Fruit fly (Drosophila melanogaster) whole organism, embryonic: ENCODE data around the gene vas.

Source experiments
- CG10431 ChIP-seq: fragments of 200-800 bp; sonication (Bioruptor generic); optimal IDR thresholded peaks from 3 replicates; lab custom pipeline; 2018; ENCODE audit warnings: missing biosample characterization, mild to moderate bottlenecking, missing genetic modification characterization
- CG11696 ChIP-seq: fragments of 200-800 bp; sonication (Bioruptor generic); IDR thresholded peaks from 2 replicates; pipeline ENCODE4 v1.3.6; 2022; ENCODE audit warnings: missing biosample characterization, missing genetic modification characterization
- CG12104 ChIP-seq: fragments of 200-800 bp; sonication (Bioruptor generic); optimal IDR thresholded peaks from 3 replicates; lab custom pipeline; 2016; ENCODE audit warnings: missing biosample characterization, missing genetic modification characterization
- CG12155 ChIP-seq: fragments of 200-800 bp; sonication (Bioruptor generic); optimal IDR thresholded peaks from 3 replicates; lab custom pipeline; 2016; ENCODE audit warnings: missing biosample characterization, missing genetic modification characterization
- CG12236 ChIP-seq: fragments of 200-800 bp; sonication (Bioruptor generic); optimal IDR thresholded peaks from 2 replicates; lab custom pipeline; 2016; ENCODE audit warnings: missing biosample characterization, missing genetic modification characterization
- CG12769 ChIP-seq: fragments of 200-800 bp; sonication (Bioruptor generic); optimal IDR thresholded peaks from 2 replicates; lab custom pipeline; 2019; ENCODE audit warnings: missing biosample characterization, mild to moderate bottlenecking, missing genetic modification characterization, moderate library complexity
- CG12942 ChIP-seq: fragments of 200-800 bp; sonication (Bioruptor generic); optimal IDR thresholded peaks from 3 replicates; lab custom pipeline; 2016; ENCODE audit warnings: missing biosample characterization, missing genetic modification characterization
- CG13424 ChIP-seq: fragments of 200-800 bp; sonication (Bioruptor generic); optimal IDR thresholded peaks from 2 replicates; lab custom pipeline; 2019; ENCODE audit warnings: missing biosample characterization, mild to moderate bottlenecking, missing genetic modification characterization, moderate library complexity
- CG16815 ChIP-seq: fragments of 200-800 bp; sonication (Bioruptor generic); optimal IDR thresholded peaks from 3 replicates; lab custom pipeline; 2017; ENCODE audit warnings: missing biosample characterization, mild to moderate bottlenecking, missing genetic modification characterization
- CG17359 ChIP-seq: fragments of 200-800 bp; sonication (Bioruptor generic); optimal IDR thresholded peaks from 3 replicates; lab custom pipeline; 2018; ENCODE audit warnings: missing biosample characterization, mild to moderate bottlenecking, missing genetic modification characterization, moderate library complexity
- CG2120 ChIP-seq: fragments of 200-800 bp; sonication (Bioruptor generic); optimal IDR thresholded peaks from 3 replicates; lab custom pipeline; 2016; ENCODE audit warnings: missing biosample characterization, missing genetic modification characterization
- CG3065 ChIP-seq: fragments of 200-800 bp; sonication (Bioruptor generic); optimal IDR thresholded peaks from 2 replicates; lab custom pipeline; 2016; ENCODE audit warnings: missing biosample characterization, missing genetic modification characterization
- CG31388 ChIP-seq: fragments of 200-800 bp; sonication (Bioruptor generic); optimal IDR thresholded peaks from 2 replicates; lab custom pipeline; 2016; ENCODE audit warnings: missing biosample characterization, missing genetic modification characterization
- CG3163 ChIP-seq: fragments of 200-800 bp; sonication (Bioruptor generic); optimal IDR thresholded peaks from 3 replicates; lab custom pipeline; 2016; ENCODE audit warnings: missing biosample characterization, missing genetic modification characterization
- CG4328 ChIP-seq: fragments of 200-800 bp; sonication (Bioruptor generic); optimal IDR thresholded peaks from 3 replicates; lab custom pipeline; 2017; ENCODE audit warnings: missing biosample characterization, missing genetic modification reagents, missing genetic modification characterization
- CG43689 ChIP-seq: fragments of 200-800 bp; sonication (Bioruptor generic); IDR thresholded peaks from 2 replicates; pipeline ENCODE4 v1.3.6; 2022; ENCODE audit warnings: missing biosample characterization, missing genetic modification characterization
- CG4404 ChIP-seq: fragments of 200-800 bp; sonication (Bioruptor generic); IDR thresholded peaks from 2 replicates; pipeline ENCODE4 v1.3.6; 2022; ENCODE audit warnings: missing biosample characterization, missing genetic modification characterization
- CG4820 ChIP-seq: fragments of 200-800 bp; sonication (Bioruptor generic); optimal IDR thresholded peaks from 3 replicates; lab custom pipeline; 2016; ENCODE audit warnings: missing biosample characterization, missing genetic modification characterization
- CG5953 ChIP-seq: fragments of 200-800 bp; sonication (Bioruptor generic); IDR thresholded peaks from 2 replicates; pipeline ENCODE4 v1.3.6; 2022; ENCODE audit warnings: missing biosample characterization, missing genetic modification characterization
- CG6254 ChIP-seq: fragments of 200-800 bp; sonication (Bioruptor generic); optimal IDR thresholded peaks from 3 replicates; lab custom pipeline; 2017; ENCODE audit warnings: mild to moderate bottlenecking, missing biosample characterization, missing genetic modification reagents, missing genetic modification characterization
- CG7786 ChIP-seq: fragments of 200-800 bp; sonication (Bioruptor generic); optimal IDR thresholded peaks from 2 replicates; lab custom pipeline; 2016; ENCODE audit warnings: missing biosample characterization, missing genetic modification characterization
- CG9727 ChIP-seq: fragments of 200-800 bp; sonication (Bioruptor generic); optimal IDR thresholded peaks from 3 replicates; lab custom pipeline; 2017; ENCODE audit warnings: missing biosample characterization, mild to moderate bottlenecking, missing genetic modification characterization
- Dip2 ChIP-seq: fragments of 200-800 bp; sonication (Bioruptor generic); IDR thresholded peaks from 2 replicates; pipeline ENCODE4 v1.3.6; 2022; ENCODE audit warnings: missing biosample characterization, missing genetic modification characterization
- Fer1 ChIP-seq: fragments of 200-800 bp; sonication (Bioruptor generic); optimal IDR thresholded peaks from 2 replicates; lab custom pipeline; 2017; ENCODE audit warnings: missing biosample characterization, mild to moderate bottlenecking, missing genetic modification characterization
- Fer2 ChIP-seq: fragments of 200-800 bp; sonication (Bioruptor generic); optimal IDR thresholded peaks from 2 replicates; lab custom pipeline; 2018; ENCODE audit warnings: missing biosample characterization, mild to moderate bottlenecking, missing genetic modification characterization, moderate library complexity
- Gsc ChIP-seq: fragments of 200-800 bp; sonication (Bioruptor generic); IDR thresholded peaks from 2 replicates; pipeline ENCODE4 v1.3.6; 2022; ENCODE audit warnings: missing biosample characterization, missing genetic modification characterization
- H15 ChIP-seq: fragments of 200-800 bp; sonication (Bioruptor generic); IDR thresholded peaks from 3 replicates; pipeline ENCODE4 v1.3.6; 2022; ENCODE audit warnings: missing biosample characterization, missing genetic modification characterization
- Hmx ChIP-seq: fragments of 200-800 bp; sonication (Bioruptor generic); optimal IDR thresholded peaks from 2 replicates; lab custom pipeline; 2016; ENCODE audit warnings: missing biosample characterization, missing genetic modification characterization
- Hr78 ChIP-seq, 2 experiments: fragments of 200-800 bp in 1 of 2; fragments of >200 bp in 1 of 2; sonication (Bioruptor generic) in 1 of 2; optimal IDR thresholded peaks; 2 replicates each; lab custom pipeline; 2017 to 2019; ENCODE audit warnings: missing biosample characterization in 2 of 2, missing genetic modification characterization in 2 of 2, mild to moderate bottlenecking in 1 of 2, moderate library complexity in 1 of 2
- Hsf ChIP-seq: fragments of 200-800 bp; sonication (Bioruptor generic); optimal IDR thresholded peaks from 3 replicates; lab custom pipeline; 2016; ENCODE audit warnings: missing biosample characterization, missing genetic modification characterization
- Kr ChIP-seq: fragments of 200-800 bp; sonication (Bioruptor generic); optimal IDR thresholded peaks from 2 replicates; lab custom pipeline; 2017; ENCODE audit warnings: missing biosample characterization, mild to moderate bottlenecking, missing genetic modification characterization
- Lhr ChIP-seq: fragments of 200-800 bp; sonication (Bioruptor generic); optimal IDR thresholded peaks from 3 replicates; lab custom pipeline; 2017; ENCODE audit warnings: mild to moderate bottlenecking, missing biosample characterization, missing genetic modification reagents, missing genetic modification characterization
- Mad ChIP-seq: fragments of 200-800 bp; sonication (Bioruptor generic); optimal IDR thresholded peaks from 2 replicates; lab custom pipeline; 2016; ENCODE audit warnings: missing biosample characterization, missing genetic modification characterization
- Nf-YB ChIP-seq: fragments of 200-800 bp; sonication (Bioruptor generic); optimal IDR thresholded peaks from 3 replicates; lab custom pipeline; 2019; ENCODE audit warnings: missing biosample characterization, mild to moderate bottlenecking, missing genetic modification characterization, moderate library complexity
- TFAM ChIP-seq: fragments of 200-800 bp; sonication (Bioruptor generic); optimal IDR thresholded peaks from 2 replicates; lab custom pipeline; 2017; ENCODE audit warnings: missing biosample characterization, missing genetic modification characterization, inconsistent platforms
- Xbp1 ChIP-seq: fragments of 200-800 bp; sonication (Bioruptor generic); optimal IDR thresholded peaks from 3 replicates; lab custom pipeline; 2016; ENCODE audit warnings: missing biosample characterization, mild to moderate bottlenecking, missing genetic modification characterization
- ara ChIP-seq: fragments of 200-800 bp; sonication (Bioruptor generic); IDR thresholded peaks from 2 replicates; pipeline ENCODE4 v1.3.6; 2022; ENCODE audit warnings: missing biosample characterization, missing genetic modification characterization
- bab2 ChIP-seq: fragments of 200-800 bp; sonication (Bioruptor generic); optimal IDR thresholded peaks from 2 replicates; lab custom pipeline; 2016; ENCODE audit warnings: missing biosample characterization, missing genetic modification characterization
- chm ChIP-seq: fragments of 200-800 bp; sonication (Bioruptor generic); IDR thresholded peaks from 2 replicates; pipeline ENCODE4 v1.3.6; 2022; ENCODE audit warnings: missing biosample characterization, missing genetic modification characterization
- dati ChIP-seq: fragments of 200-800 bp; sonication (Bioruptor generic); IDR thresholded peaks from 2 replicates; pipeline ENCODE4 v1.3.6; 2022; ENCODE audit warnings: missing biosample characterization, missing genetic modification characterization
- dmrt11E ChIP-seq: fragments of 200-800 bp; sonication (Bioruptor generic); optimal IDR thresholded peaks from 3 replicates; lab custom pipeline; 2018; ENCODE audit warnings: missing biosample characterization, mild to moderate bottlenecking, missing genetic modification characterization, moderate library complexity
- fd3F ChIP-seq: fragments of 200-800 bp; sonication (Bioruptor generic); optimal IDR thresholded peaks from 2 replicates; lab custom pipeline; 2018; ENCODE audit warnings: missing biosample characterization, mild to moderate bottlenecking, missing genetic modification characterization, moderate library complexity
- hbn ChIP-seq: fragments of 200-800 bp; sonication (Bioruptor generic); IDR thresholded peaks from 2 replicates; pipeline ENCODE4 v1.3.6; 2022; ENCODE audit warnings: missing biosample characterization, missing genetic modification characterization; ENCODE audit not compliant: partially characterized antibody
- jumu ChIP-seq: fragments of 200-800 bp; sonication (Bioruptor generic); optimal IDR thresholded peaks from 3 replicates; lab custom pipeline; 2016; ENCODE audit warnings: missing biosample characterization, missing genetic modification characterization
- odd ChIP-seq: fragments of 200-800 bp; sonication (Bioruptor generic); optimal IDR thresholded peaks from 2 replicates; lab custom pipeline; 2017; ENCODE audit warnings: missing biosample characterization, mild to moderate bottlenecking, missing genetic modification characterization
- pho ChIP-seq: fragments of 200-800 bp; sonication (Bioruptor generic); optimal IDR thresholded peaks from 2 replicates; lab custom pipeline; 2016; ENCODE audit warnings: missing biosample characterization, missing genetic modification characterization
- ranshi ChIP-seq: fragments of 200-800 bp; sonication (Bioruptor generic); IDR thresholded peaks from 2 replicates; pipeline ENCODE4 v1.3.6; 2022; ENCODE audit warnings: missing biosample characterization, missing genetic modification characterization
- row ChIP-seq: fragments of 200-800 bp; sonication (Bioruptor generic); IDR thresholded peaks from 3 replicates; pipeline ENCODE4 v1.3.6; 2022; ENCODE audit warnings: missing biosample characterization, missing genetic modification characterization
- sd ChIP-seq: fragments of 200-800 bp; sonication (Bioruptor generic); optimal IDR thresholded peaks from 3 replicates; lab custom pipeline; 2018; ENCODE audit warnings: missing biosample characterization, mild to moderate bottlenecking, missing genetic modification characterization, moderate library complexity
- sob ChIP-seq: fragments of 200-800 bp; sonication (Bioruptor generic); IDR thresholded peaks from 2 replicates; pipeline ENCODE4 v1.3.6; 2022; ENCODE audit warnings: missing biosample characterization, missing genetic modification characterization
- sug ChIP-seq: fragments of 200-800 bp; optimal IDR thresholded peaks from 2 replicates; lab custom pipeline; 2019; ENCODE audit warnings: missing biosample characterization, mild to moderate bottlenecking, missing genetic modification characterization, moderate library complexity
- trem ChIP-seq: fragments of 200-800 bp; optimal IDR thresholded peaks from 3 replicates; lab custom pipeline; 2019; ENCODE audit warnings: missing biosample characterization, mild to moderate bottlenecking, missing genetic modification characterization, moderate library complexity
- yki ChIP-seq: fragments of >200 bp; optimal IDR thresholded peaks from 3 replicates; lab custom pipeline; 2018

The vas gene

dm6 chr2L:15067832-15068231, 6.4 kb downstream of the vas start (continued):
- TF ChIP-seq CG5953 (GFP tag; lab: Robert Waterston, UW), result no peak
- TF ChIP-seq Mad (GFP tag; lab: Kevin White, UChicago), result no peak
- TF ChIP-seq fd3F (GFP tag; lab: Kevin White, UChicago), result no peak
- peak; percentile 60 for TF ChIP-seq jumu
- no peak for TF ChIP-seq CG12942 (GFP tag; lab: Kevin White, UChicago)
- no peak for TF ChIP-seq CG31388 (GFP tag; lab: Kevin White, UChicago)
- TF ChIP-seq Gsc (GFP tag; lab: Robert Waterston, UW), result no peak
- TF ChIP-seq Hr78 (GFP tag; optimal IDR thresholded peaks at IDR 0.05; lab: Kevin White, UChicago), result no peak
- no peak for TF ChIP-seq H15 (GFP tag; lab: Robert Waterston, UW)
- no peak for TF ChIP-seq CG12236 (GFP tag; lab: Kevin White, UChicago)
- no peak for TF ChIP-seq CG43689 (GFP tag; lab: Robert Waterston, UW)
- TF ChIP-seq sug (tag; lab: Kevin White, UChicago), result peak; percentile 90
- no peak for TF ChIP-seq Dip2 (GFP tag; lab: Robert Waterston, UW)
- peak; percentile 27 for TF ChIP-seq Hsf
- peak; percentile 78 for TF ChIP-seq Lhr (GFP tag; lab: Kevin White, UChicago)
- TF ChIP-seq CG4820 (GFP tag; lab: Kevin White, UChicago), result peak; percentile 25
- peak; percentile 75 for TF ChIP-seq row
- TF ChIP-seq CG13424 (tag; lab: Kevin White, UChicago), result peak; percentile 32
- no peak for TF ChIP-seq CG12104 (GFP tag; lab: Kevin White, UChicago)
- TF ChIP-seq CG10431 (GFP tag; lab: Kevin White, UChicago), result peak; percentile 14
- TF ChIP-seq yki (lab: Kevin White, UChicago), result peak; percentile 79
- no peak for TF ChIP-seq bab2
- TF ChIP-seq CG6254 (GFP tag; lab: Kevin White, UChicago), result peak; percentile 29
- TF ChIP-seq CG7786 (GFP tag; lab: Kevin White, UChicago), result no peak
- no peak for TF ChIP-seq ara
- TF ChIP-seq CG4328 (GFP tag; lab: Kevin White, UChicago), result peak; percentile 59
- TF ChIP-seq CG3163 (GFP tag; lab: Kevin White, UChicago), result peak; percentile 9
- no peak for TF ChIP-seq Kr (GFP tag; lab: Kevin White, UChicago)
- TF ChIP-seq sob (GFP tag; lab: Robert Waterston, UW), result peak; percentile 61
- TF ChIP-seq trem (tag; lab: Kevin White, UChicago), result peak; percentile 77
- no peak for TF ChIP-seq CG9727 (GFP tag; lab: Kevin White, UChicago)
- TF ChIP-seq Nf-YB (GFP tag; lab: Kevin White, UChicago), result peak; percentile 15
- TF ChIP-seq chm, result peak; percentile 76; the same call in 1 of the 2 replicates
- TF ChIP-seq Fer2 (tag; lab: Kevin White, UChicago), result no peak
- no peak for TF ChIP-seq sd (tag; lab: Kevin White, UChicago)
- no peak for TF ChIP-seq Hmx (GFP tag; lab: Kevin White, UChicago)
- TF ChIP-seq dati, result no peak
- peak; percentile 78 for TF ChIP-seq CG12769 (tag; lab: Kevin White, UChicago)
- no peak for TF ChIP-seq CG16815
- no peak for TF ChIP-seq odd
- TF ChIP-seq TFAM (GFP tag; lab: Kevin White, UChicago), result no peak
- TF ChIP-seq dmrt11E (tag; lab: Kevin White, UChicago), result no peak
- TF ChIP-seq Xbp1 (GFP tag; lab: Kevin White, UChicago), result peak; percentile 40
- no peak for TF ChIP-seq ranshi (GFP tag; lab: Robert Waterston, UW)
- peak; percentile 53 for TF ChIP-seq CG2120 (GFP tag; lab: Kevin White, UChicago)
- no peak for TF ChIP-seq CG4404 (GFP tag; lab: Robert Waterston, UW)
- TF ChIP-seq CG3065 (GFP tag; lab: Kevin White, UChicago), result no peak
- peak; percentile 39 for TF ChIP-seq CG12155 (GFP tag; lab: Kevin White, UChicago)
- TF ChIP-seq hbn (GFP tag; lab: Robert Waterston, UW), result peak; percentile 85
- TF ChIP-seq CG11696 (GFP tag; lab: Robert Waterston, UW), result no peak
- peak; percentile 58 for TF ChIP-seq CG17359
- TF ChIP-seq pho (GFP tag; lab: Kevin White, UChicago), result peak; percentile 16
- peak; percentile 76 for TF ChIP-seq Fer1 (GFP tag; lab: Kevin White, UChicago)
